Fruit fly (Drosophila melanogaster) whole organism, embryonic: ENCODE data around the gene Rab5.

Experiments
- Blimp-1 ChIP-seq: fragments of 200-800 bp; sonication (Bioruptor generic); optimal IDR thresholded peaks from 3 replicates; lab custom pipeline; 2018; ENCODE audit warnings: missing biosample characterization, missing genetic modification characterization, mild to moderate bottlenecking, moderate library complexity, missing genetic modification reagents
- BtbVII ChIP-seq: fragments of 200-800 bp; sonication (Bioruptor generic); optimal IDR thresholded peaks from 3 replicates; lab custom pipeline; 2017; ENCODE audit warnings: missing biosample characterization, mild to moderate bottlenecking, missing genetic modification characterization
- CG10209 ChIP-seq: fragments of 200-800 bp; sonication (Bioruptor generic); optimal IDR thresholded peaks from 3 replicates; lab custom pipeline; 2017; ENCODE audit warnings: missing biosample characterization, mild to moderate bottlenecking, missing genetic modification characterization, missing genetic modification reagents
- CG10321 ChIP-seq: fragments of 200-800 bp; sonication (Bioruptor generic); IDR thresholded peaks from 2 replicates; pipeline ENCODE4 v1.3.6; 2022; ENCODE audit warnings: missing biosample characterization, missing genetic modification characterization
- CG11247 ChIP-seq: fragments of 200-800 bp; sonication (Bioruptor generic); IDR thresholded peaks from 2 replicates; pipeline ENCODE4 v1.3.6; 2022; ENCODE audit warnings: missing biosample characterization, missing genetic modification characterization
- CG17186 ChIP-seq: fragments of 200-800 bp; sonication (Bioruptor generic); optimal IDR thresholded peaks from 3 replicates; lab custom pipeline; 2017; ENCODE audit warnings: missing biosample characterization, missing genetic modification reagents, missing genetic modification characterization
- CG17328 ChIP-seq: fragments of 200-800 bp; sonication (Bioruptor generic); IDR thresholded peaks from 2 replicates; pipeline ENCODE4 v1.3.6; 2022; ENCODE audit warnings: missing biosample characterization, missing genetic modification characterization
- CG17568 ChIP-seq: fragments of 200-800 bp; sonication (Bioruptor generic); optimal IDR thresholded peaks from 2 replicates; lab custom pipeline; 2018; ENCODE audit warnings: missing biosample characterization, mild to moderate bottlenecking, missing genetic modification characterization, moderate library complexity
- CG17612 ChIP-seq: fragments of 200-800 bp; sonication (Bioruptor generic); IDR thresholded peaks from 2 replicates; pipeline ENCODE4 v1.3.6; 2022; ENCODE audit warnings: missing biosample characterization, missing genetic modification characterization
- CG17829 ChIP-seq: fragments of 200-800 bp; optimal IDR thresholded peaks from 2 replicates; lab custom pipeline; 2019; ENCODE audit warnings: missing biosample characterization, mild to moderate bottlenecking, missing genetic modification characterization, moderate library complexity
- CG2199 ChIP-seq: fragments of 200-800 bp; sonication (Bioruptor generic); IDR thresholded peaks from 3 replicates; pipeline ENCODE4 v1.3.6; 2022; ENCODE audit warnings: missing biosample characterization, missing genetic modification characterization
- CG3163 ChIP-seq: fragments of 200-800 bp; sonication (Bioruptor generic); optimal IDR thresholded peaks from 3 replicates; lab custom pipeline; 2016; ENCODE audit warnings: missing biosample characterization, missing genetic modification characterization
- CG32772 ChIP-seq: fragments of 200-800 bp; sonication (Bioruptor generic); IDR thresholded peaks from 2 replicates; pipeline ENCODE4 v1.3.6; 2022; ENCODE audit warnings: missing biosample characterization, missing genetic modification characterization
- CG4404 ChIP-seq: fragments of 200-800 bp; sonication (Bioruptor generic); IDR thresholded peaks from 2 replicates; pipeline ENCODE4 v1.3.6; 2022; ENCODE audit warnings: missing biosample characterization, missing genetic modification characterization
- CG4854 ChIP-seq: fragments of 200-800 bp; sonication (Bioruptor generic); optimal IDR thresholded peaks from 2 replicates; lab custom pipeline; 2016; ENCODE audit warnings: missing biosample characterization, missing genetic modification characterization, inconsistent platforms
- CG6175 ChIP-seq: fragments of 200-800 bp; sonication (Bioruptor generic); IDR thresholded peaks from 3 replicates; pipeline ENCODE4 v1.3.6; 2022; ENCODE audit warnings: missing biosample characterization, missing genetic modification characterization
- CG6254 ChIP-seq: fragments of 200-800 bp; sonication (Bioruptor generic); optimal IDR thresholded peaks from 3 replicates; lab custom pipeline; 2017; ENCODE audit warnings: mild to moderate bottlenecking, missing biosample characterization, missing genetic modification reagents, missing genetic modification characterization
- CG7357 ChIP-seq: fragments of 200-800 bp; sonication (Bioruptor generic); IDR thresholded peaks from 3 replicates; pipeline ENCODE4 v1.3.6; 2022; ENCODE audit warnings: missing biosample characterization, missing genetic modification characterization
- CG7987 ChIP-seq: fragments of 200-800 bp; sonication (Bioruptor generic); optimal IDR thresholded peaks from 2 replicates; lab custom pipeline; 2018; ENCODE audit warnings: missing biosample characterization, mild to moderate bottlenecking, missing genetic modification characterization, moderate library complexity
- CG8089 ChIP-seq: fragments of 200-800 bp; sonication (Bioruptor generic); optimal IDR thresholded peaks from 3 replicates; lab custom pipeline; 2016; ENCODE audit warnings: missing biosample characterization, missing genetic modification characterization
- CG8290 ChIP-seq, 3 experiments: fragments of 200-800 bp; sonication (Bioruptor generic); optimal IDR thresholded peaks; 2 replicates each; lab custom pipeline; 2016 to 2019; ENCODE audit warnings: missing biosample characterization in 3 of 3, missing genetic modification characterization in 3 of 3, mild to moderate bottlenecking in 2 of 3, moderate library complexity in 1 of 3
- CG8359 ChIP-seq: fragments of 200-800 bp; sonication (Bioruptor generic); optimal IDR thresholded peaks from 2 replicates; lab custom pipeline; 2017; ENCODE audit warnings: missing biosample characterization, mild to moderate bottlenecking, missing genetic modification characterization, borderline replicate concordance
- CG9932 ChIP-seq: fragments of 200-800 bp; sonication (Bioruptor generic); IDR thresholded peaks from 2 replicates; pipeline ENCODE4 v1.3.6; 2022; ENCODE audit warnings: missing biosample characterization, missing genetic modification characterization
- CoRest ChIP-seq: fragments of 200-800 bp; sonication (Bioruptor generic); optimal IDR thresholded peaks from 3 replicates; lab custom pipeline; 2018; ENCODE audit warnings: missing biosample characterization, mild to moderate bottlenecking, missing genetic modification characterization, moderate library complexity
- Doc2 ChIP-seq: fragments of 200-800 bp; sonication (Bioruptor generic); IDR thresholded peaks from 2 replicates; pipeline ENCODE4 v1.3.6; 2022; ENCODE audit warnings: missing biosample characterization, missing genetic modification characterization
- Dref ChIP-seq: fragments of 200-800 bp; sonication (Bioruptor generic); IDR thresholded peaks from 2 replicates; pipeline ENCODE4 v1.3.6; 2022; ENCODE audit warnings: missing biosample characterization, missing genetic modification characterization
- H2.0 ChIP-seq: fragments of 200-800 bp; sonication (Bioruptor generic); IDR thresholded peaks from 2 replicates; pipeline ENCODE4 v1.3.6; 2022; ENCODE audit warnings: missing biosample characterization, missing genetic modification characterization
- HmgD ChIP-seq: fragments of 200-800 bp; sonication (Bioruptor generic); optimal IDR thresholded peaks from 3 replicates; lab custom pipeline; 2016; ENCODE audit warnings: missing biosample characterization, missing genetic modification characterization
- Hr3 ChIP-seq: fragments of 200-800 bp; sonication (Bioruptor generic); optimal IDR thresholded peaks from 3 replicates; lab custom pipeline; 2016; ENCODE audit warnings: missing biosample characterization, missing genetic modification characterization
- Kr ChIP-seq: fragments of 200-800 bp; sonication (Bioruptor generic); optimal IDR thresholded peaks from 2 replicates; lab custom pipeline; 2017; ENCODE audit warnings: missing biosample characterization, mild to moderate bottlenecking, missing genetic modification characterization
- Nf-YA ChIP-seq: fragments of 200-800 bp; sonication (Bioruptor generic); IDR thresholded peaks from 2 replicates; pipeline ENCODE4 v1.3.6; 2022; ENCODE audit warnings: missing biosample characterization, missing genetic modification characterization
- Oli ChIP-seq: fragments of 200-800 bp; sonication (Bioruptor generic); optimal IDR thresholded peaks from 2 replicates; lab custom pipeline; 2018; ENCODE audit warnings: missing biosample characterization, mild to moderate bottlenecking, missing genetic modification characterization, moderate library complexity
- Rfx ChIP-seq: fragments of 200-800 bp; sonication (Bioruptor generic); IDR thresholded peaks from 2 replicates; pipeline ENCODE4 v1.3.6; 2022; ENCODE audit warnings: missing biosample characterization, missing genetic modification characterization
- Sox102F ChIP-seq: fragments of 200-800 bp; sonication (Bioruptor generic); optimal IDR thresholded peaks from 2 replicates; lab custom pipeline; 2018; ENCODE audit warnings: missing biosample characterization, mild to moderate bottlenecking, missing genetic modification characterization, moderate library complexity
- Ssrp ChIP-seq: fragments of 200-800 bp; sonication (Bioruptor generic); optimal IDR thresholded peaks from 2 replicates; lab custom pipeline; 2018; ENCODE audit warnings: missing biosample characterization, mild to moderate bottlenecking, missing genetic modification characterization, moderate library complexity
- ab ChIP-seq: fragments of 200-800 bp; sonication (Bioruptor generic); optimal IDR thresholded peaks from 2 replicates; lab custom pipeline; 2016; ENCODE audit warnings: missing biosample characterization, missing genetic modification characterization
- bsh ChIP-seq, 2 experiments: fragments of 200-800 bp; sonication (Bioruptor generic); optimal IDR thresholded peaks; 2 replicates each; lab custom pipeline; 2017 to 2018; ENCODE audit warnings: mild to moderate bottlenecking in 2 of 2, missing biosample characterization in 2 of 2, missing genetic modification characterization in 2 of 2, moderate library complexity in 1 of 2
- dimm ChIP-seq: fragments of 200-800 bp; sonication (Bioruptor generic); IDR thresholded peaks from 2 replicates; pipeline ENCODE4 v1.3.6; 2022; ENCODE audit warnings: missing biosample characterization, missing genetic modification characterization
- dmrt99B ChIP-seq: fragments of 200-800 bp; sonication (Bioruptor generic); optimal IDR thresholded peaks from 2 replicates; lab custom pipeline; 2018; ENCODE audit warnings: missing biosample characterization, mild to moderate bottlenecking, missing genetic modification characterization, moderate library complexity
- fd96Cb ChIP-seq: fragments of 200-800 bp; sonication (Bioruptor generic); optimal IDR thresholded peaks from 2 replicates; lab custom pipeline; 2018; ENCODE audit warnings: missing biosample characterization, mild to moderate bottlenecking, missing genetic modification characterization, moderate library complexity
- hb ChIP-seq: fragments of 200-800 bp; sonication (Bioruptor generic); IDR thresholded peaks from 3 replicates; pipeline ENCODE4 v1.3.6; 2022; ENCODE audit warnings: missing biosample characterization, missing genetic modification characterization; ENCODE audit not compliant: partially characterized antibody
- kay ChIP-seq: fragments of 200-800 bp; sonication (Bioruptor generic); optimal IDR thresholded peaks from 2 replicates; lab custom pipeline; 2016; ENCODE audit warnings: missing biosample characterization, missing genetic modification characterization
- lbe ChIP-seq: fragments of 200-800 bp; sonication (Bioruptor generic); optimal IDR thresholded peaks from 2 replicates; lab custom pipeline; 2016; ENCODE audit warnings: missing biosample characterization, mild to moderate bottlenecking, missing genetic modification characterization
- luna ChIP-seq: fragments of 200-800 bp; sonication (Bioruptor generic); optimal IDR thresholded peaks from 2 replicates; lab custom pipeline; 2016; ENCODE audit warnings: missing biosample characterization, missing genetic modification characterization
- org-1 ChIP-seq: fragments of 200-800 bp; sonication (Bioruptor generic); optimal IDR thresholded peaks from 2 replicates; lab custom pipeline; 2017; ENCODE audit warnings: missing biosample characterization, missing genetic modification characterization
- pzg ChIP-seq: fragments of 200-800 bp; sonication (Bioruptor generic); optimal IDR thresholded peaks from 3 replicates; lab custom pipeline; 2018; ENCODE audit warnings: missing biosample characterization, mild to moderate bottlenecking, missing genetic modification characterization, moderate library complexity
- run ChIP-seq: fragments of 200-800 bp; sonication (Bioruptor generic); optimal IDR thresholded peaks from 3 replicates; lab custom pipeline; 2018; ENCODE audit warnings: missing biosample characterization, mild to moderate bottlenecking, missing genetic modification characterization
- ssp ChIP-seq: fragments of 200-800 bp; sonication (Bioruptor generic); IDR thresholded peaks from 2 replicates; pipeline ENCODE4 v1.3.6; 2022; ENCODE audit warnings: missing biosample characterization, missing genetic modification characterization
- twi ChIP-seq: fragments of 200-800 bp; optimal IDR thresholded peaks from 2 replicates; lab custom pipeline; 2019; ENCODE audit warnings: missing biosample characterization, mild to moderate bottlenecking, missing genetic modification characterization, moderate library complexity
- tx ChIP-seq: fragments of 200-800 bp; sonication (Bioruptor generic); optimal IDR thresholded peaks from 2 replicates; lab custom pipeline; 2016; ENCODE audit warnings: missing biosample characterization, missing genetic modification characterization
- wor ChIP-seq: fragments of 200-800 bp; sonication (Bioruptor generic); IDR thresholded peaks from 2 replicates; pipeline ENCODE4 v1.3.6; 2022; ENCODE audit warnings: missing biosample characterization, missing genetic modification characterization

The Rab5 gene

dm6 chr2L:2364200-2364754 is 796 bp downstream of the Rab5 start (continued):
- TF ChIP-seq ssp (no peak), CG8290 (GFP tag; optimal IDR thresholded peaks at IDR 0.05; lab: Kevin White, UChicago) (no peak), CG8290 (tag; optimal IDR thresholded peaks at IDR 0.05; lab: Kevin White, UChicago) (peak in 1 of 2 experiments; percentile 63), CG9932 (GFP tag; lab: Robert Waterston, UW) (0 out of 2 replicates have a peak, but pooled peaks have one; percentile 6), run (tag; lab: Kevin White, UChicago) (no peak), lbe (GFP tag; lab: Kevin White, UChicago) (no peak), Ssrp (no peak), BtbVII (GFP tag; lab: Kevin White, UChicago) (no peak), wor (GFP tag; lab: Robert Waterston, UW) (no peak), Blimp-1 (no peak), ab (GFP tag; lab: Kevin White, UChicago) (no peak), Doc2 (GFP tag; lab: Robert Waterston, UW) (no peak), Sox102F (GFP tag; lab: Kevin White, UChicago) (no peak), CG11247 (GFP tag; lab: Robert Waterston, UW) (no peak), CG7987 (GFP tag; lab: Kevin White, UChicago) (no peak), CG7357 (GFP tag; lab: Robert Waterston, UW) (no peak), Oli (tag; lab: Kevin White, UChicago) (no peak), bsh (GFP tag; optimal IDR thresholded peaks at IDR 0.05; lab: Kevin White, UChicago) (no peak), kay (GFP tag; lab: Kevin White, UChicago) (no peak), CoRest (tag; lab: Kevin White, UChicago) (no peak), Kr (GFP tag; lab: Kevin White, UChicago) (no peak), CG17328 (GFP tag; lab: Robert Waterston, UW) (no peak), CG8359 (GFP tag; lab: Kevin White, UChicago) (no peak), CG17568 (GFP tag; lab: Kevin White, UChicago) (no peak), CG6254 (no peak), pzg (peak; percentile 7), CG8089 (GFP tag; lab: Kevin White, UChicago) (no peak), Dref (GFP tag; lab: Robert Waterston, UW) (no peak), CG2199 (GFP tag; lab: Robert Waterston, UW) (no peak), org-1 (GFP tag; lab: Kevin White, UChicago) (no peak), CG4854 (GFP tag; lab: Kevin White, UChicago) (no peak), CG32772 (GFP tag; lab: Robert Waterston, UW) (no peak), Hr3 (GFP tag; lab: Kevin White, UChicago) (no peak), CG10209 (GFP tag; lab: Kevin White, UChicago) (no peak), CG10321 (GFP tag; lab: Robert Waterston, UW) (peak; percentile 98), dmrt99B (tag; lab: Kevin White, UChicago) (no peak), Rfx (GFP tag; lab: Robert Waterston, UW) (peak; percentile 26), twi (tag; lab: Kevin White, UChicago) (no peak), HmgD (no peak), tx (GFP tag; lab: Kevin White, UChicago) (no peak), dimm (GFP tag; lab: Robert Waterston, UW) (no peak), fd96Cb (tag; lab: Kevin White, UChicago) (no peak), CG3163 (GFP tag; lab: Kevin White, UChicago) (peak; percentile 1), CG17186 (GFP tag; lab: Kevin White, UChicago) (no peak), hb (peak; percentile 63; the same call in 1 of the 3 replicates), luna (GFP tag; lab: Kevin White, UChicago) (no peak), H2.0 (no peak), CG6175 (GFP tag; lab: Robert Waterston, UW) (no peak; the same call in 2 of the 3 replicates), CG4404 (GFP tag; lab: Robert Waterston, UW) (no peak), CG17612 (GFP tag; lab: Robert Waterston, UW) (no peak), CG17829 (tag; lab: Kevin White, UChicago) (no peak), Nf-YA (GFP tag; lab: Robert Waterston, UW) (no peak)
